Worm (Caenorhabditis elegans): ENCODE data around the gene grl-4.

The grl-4 gene

DNA sequence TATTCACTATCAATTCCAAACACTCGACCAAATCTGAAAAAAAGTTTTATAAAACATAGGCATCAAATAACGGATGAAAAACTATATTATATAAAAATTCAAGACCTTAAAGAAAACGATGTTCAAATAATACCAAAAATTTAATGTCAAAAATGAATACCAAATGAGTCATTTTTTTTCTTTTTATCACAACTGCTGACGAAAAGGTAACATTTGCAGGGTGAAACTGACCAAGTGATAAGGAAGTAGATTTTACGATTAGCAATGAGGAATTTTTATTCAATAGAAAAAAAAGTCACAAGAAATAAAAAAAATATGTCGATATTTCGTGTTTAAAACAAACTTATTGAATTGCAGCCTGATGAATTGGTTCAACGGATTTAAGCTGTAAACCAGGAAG lies 24.7 kb downstream of the grl-4 start, which contains the start of gene C06E4.8:
Gene C06E4.8 (minus strand): TSS at position 37 of the 400 bp plus-strand sequence.
- no peak for TF ChIP-seq hlh-26 (GFP tag; conservative IDR thresholded peaks at IDR 0.05)
- no peak for TF ChIP-seq B0019.2 (GFP tag; conservative IDR thresholded peaks at IDR 0.05)
- no peak for TF ChIP-seq ceh-40 (GFP tag; IDR thresholded peaks at IDR 0.05)
- TF ChIP-seq pbrm-1 (GFP tag; IDR thresholded peaks at IDR 0.05): no peak
- no peak for TF ChIP-seq nfya-1 (tag; optimal IDR thresholded peaks at IDR 0.05; ENCODE audit: borderline replicate concordance, insufficient read depth)
- no peak for TF ChIP-seq zfh-2 (GFP tag; conservative IDR thresholded peaks at IDR 0.05)
- TF ChIP-seq F39B2.1 (GFP tag; IDR thresholded peaks at IDR 0.05): no peak
- no peak for TF ChIP-seq ccch-3 (GFP tag; optimal IDR thresholded peaks at IDR 0.05)
- no peak for TF ChIP-seq ztf-3 (GFP tag; optimal IDR thresholded peaks at IDR 0.05)
- no peak for TF ChIP-seq ceh-27 (GFP tag; optimal IDR thresholded peaks at IDR 0.05)
- TF ChIP-seq mxl-1 (tag; optimal IDR thresholded peaks at IDR 0.05): no peak
- TF ChIP-seq unc-62 (GFP tag; optimal IDR thresholded peaks at IDR 0.05): no peak
- TF ChIP-seq aptf-2 (GFP tag; conservative IDR thresholded peaks at IDR 0.05): no peak
- TF ChIP-seq Y67H2A.10 (GFP tag; conservative IDR thresholded peaks at IDR 0.05): no peak
- no peak for TF ChIP-seq F37B4.10 (GFP tag; IDR thresholded peaks at IDR 0.05)

DNA sequence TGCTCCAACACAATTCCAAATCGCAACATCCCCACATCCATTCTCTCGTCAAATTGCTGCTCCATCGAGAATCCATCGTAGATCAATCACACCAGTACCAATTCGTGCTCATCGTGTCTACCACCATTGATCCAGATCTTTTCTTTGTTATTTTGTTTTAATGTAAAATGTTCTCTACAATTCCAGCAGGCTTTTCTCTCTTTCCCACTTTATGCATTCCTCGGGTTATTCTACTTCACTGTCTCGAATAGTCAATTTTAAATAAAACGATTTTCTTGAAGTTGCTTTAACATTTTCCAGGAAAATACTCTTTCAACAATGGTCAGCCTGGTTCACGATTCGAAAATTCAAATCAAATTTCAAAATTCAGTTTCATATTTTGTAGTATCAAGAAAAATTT lies 27.6 kb downstream of the grl-4 start, which contains the start of gene C06E4.1:
Gene C06E4.1 (plus strand): TSS at position 301 of the 400 bp plus-strand sequence.
- TF ChIP-seq mcd-1 (GFP tag; IDR thresholded peaks at IDR 0.05): no peak
- TF ChIP-seq F23B12.7 (tag; optimal IDR thresholded peaks at IDR 0.05; ENCODE audit: insufficient read depth): no peak
- TF ChIP-seq Y53G8AR.9 (GFP tag; conservative IDR thresholded peaks at IDR 0.05): no peak
- TF ChIP-seq F55B11.4 (tag; optimal IDR thresholded peaks at IDR 0.05; ENCODE audit: borderline replicate concordance, insufficient read depth): no peak
- no peak for TF ChIP-seq ekl-4 (GFP tag; IDR thresholded peaks at IDR 0.05)
- TF ChIP-seq snpc-1.3 (tag; optimal IDR thresholded peaks at IDR 0.05; ENCODE audit: insufficient read depth): no peak
- no peak for TF ChIP-seq mel-28 (tag; optimal IDR thresholded peaks at IDR 0.05; ENCODE audit: borderline replicate concordance)
- no peak for TF ChIP-seq snpc-4 (GFP tag; optimal IDR thresholded peaks at IDR 0.05)
- TF ChIP-seq snpc-4 (tag; optimal IDR thresholded peaks at IDR 0.05): no peak
- TF ChIP-seq lag-1 (GFP tag; IDR thresholded peaks at IDR 0.05): no peak
- no peak for TF ChIP-seq zim-3 (tag; optimal IDR thresholded peaks at IDR 0.05)
- no peak for TF ChIP-seq egrh-3 (GFP tag; IDR thresholded peaks at IDR 0.05)
- no peak for TF ChIP-seq B0261.1 (tag; optimal IDR thresholded peaks at IDR 0.05)
- no peak for TF ChIP-seq hmg-20 (GFP tag; IDR thresholded peaks at IDR 0.05)

DNA sequence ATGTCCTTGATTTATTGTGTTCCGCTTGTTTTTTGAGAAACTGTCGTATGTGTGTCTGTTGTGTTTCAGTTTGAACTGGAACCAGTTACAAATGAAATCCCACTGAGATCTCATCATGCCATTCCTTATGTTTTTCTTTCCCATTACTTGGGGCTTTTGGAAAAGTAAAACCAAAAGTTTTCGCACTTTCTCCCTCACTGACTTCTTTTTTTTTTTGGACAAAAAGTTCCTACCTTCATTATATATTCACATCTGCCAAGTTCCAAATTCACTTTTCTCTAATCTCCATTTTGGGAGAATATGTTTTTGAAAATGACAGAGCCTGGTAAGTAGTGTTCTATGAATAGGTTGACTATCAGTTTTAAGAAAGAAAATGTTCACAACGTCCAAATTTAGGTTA lies 33.9 kb downstream of the grl-4 start, which contains the start of gene C06E4.2:
Gene C06E4.2 (plus strand): TSS at position 301 of the 400 bp plus-strand sequence.
- TF ChIP-seq gei-17 (GFP tag; optimal IDR thresholded peaks at IDR 0.05) (no peak), attf-5 (GFP tag; optimal IDR thresholded peaks at IDR 0.05) (no peak), nfyb-1 (GFP tag; IDR thresholded peaks at IDR 0.05) (no peak), F52B5.7 (tag; optimal IDR thresholded peaks at IDR 0.05) (no peak), ama-1 (optimal IDR thresholded peaks at IDR 0.05) (no peak), ama-1 (GFP tag; optimal IDR thresholded peaks at IDR 0.05) (no peak), xnd-1 (tag; optimal IDR thresholded peaks at IDR 0.05) (no peak), bed-1 (GFP tag; IDR thresholded peaks at IDR 0.05) (no peak)
